Worm (Caenorhabditis elegans) whole organism, L3 larva: ENCODE data around the gene spn-4.

Source experiments
- R02D3.7 ChIP-seq: fragments of 150-350 bp; optimal IDR thresholded peaks from 2 replicates; lab custom pipeline; 2014; ENCODE audit warnings: missing biosample characterization, missing genetic modification characterization
- ZK546.5 ChIP-seq: sonication (generic microtip); optimal IDR thresholded peaks from 2 replicates; lab custom pipeline; 2017; ENCODE audit warnings: missing biosample characterization, missing genetic modification characterization
- aly-2 ChIP-seq: fragments of 150-350 bp; optimal IDR thresholded peaks from 2 replicates; lab custom pipeline; 2014; ENCODE audit warnings: missing biosample characterization, missing genetic modification characterization
- ama-1 ChIP-seq: fragments of 150-350 bp; optimal IDR thresholded peaks from 2 replicates; lab custom pipeline; 2018
- ceh-28 ChIP-seq: fragments of 150-350 bp; optimal IDR thresholded peaks from 2 replicates; lab custom pipeline; 2014; ENCODE audit warnings: missing biosample characterization, missing genetic modification reagents, missing genetic modification characterization
- ceh-82 ChIP-seq: fragments of 150-350 bp; optimal IDR thresholded peaks from 2 replicates; lab custom pipeline; 2014; ENCODE audit warnings: missing biosample characterization, missing genetic modification characterization
- ceh-9 ChIP-seq: sonication (generic microtip); optimal IDR thresholded peaks from 2 replicates; lab custom pipeline; 2018; ENCODE audit warnings: missing biosample characterization, missing genetic modification characterization
- daf-12 ChIP-seq: fragments of 150-350 bp; optimal IDR thresholded peaks from 2 replicates; lab custom pipeline; 2014; ENCODE audit warnings: missing biosample characterization, missing genetic modification reagents, missing genetic modification characterization
- egl-27 ChIP-seq: sonication (generic microtip); optimal IDR thresholded peaks from 4 replicates; lab custom pipeline; 2017; ENCODE audit warnings: missing biosample characterization, missing genetic modification reagents, missing genetic modification characterization
- egl-5 ChIP-seq: fragments of 150-350 bp; optimal IDR thresholded peaks from 2 replicates; lab custom pipeline; 2017; ENCODE audit warnings: missing biosample characterization, missing genetic modification reagents, missing genetic modification characterization, inconsistent platforms
- elt-1 ChIP-seq: fragments of 150-350 bp; optimal IDR thresholded peaks from 2 replicates; lab custom pipeline; 2014; ENCODE audit warnings: missing biosample characterization, missing genetic modification characterization
- elt-2 ChIP-seq: sonication (generic microtip); optimal IDR thresholded peaks from 2 replicates; lab custom pipeline; 2016; ENCODE audit warnings: missing genetic modification reagents, mild to moderate bottlenecking, missing genetic modification characterization, missing compliant biosample characterization
- elt-3 ChIP-seq, 3 experiments: fragments of 150-350 bp in 1 of 3; sonication (generic microtip) in 2 of 3; optimal IDR thresholded peaks; 2 replicates in 2 of 3; 4 replicates in 1 of 3; lab custom pipeline; 2014 to 2017; ENCODE audit warnings: missing biosample characterization in 3 of 3, missing genetic modification characterization in 3 of 3
- eor-1 ChIP-seq, 2 experiments: fragments of 150-350 bp; optimal IDR thresholded peaks; 2 replicates each; lab custom pipeline; 2014 to 2018; ENCODE audit warnings: missing biosample characterization in 2 of 2, missing genetic modification characterization in 2 of 2
- fkh-2 ChIP-seq: fragments of 150-350 bp; optimal IDR thresholded peaks from 2 replicates; lab custom pipeline; 2014; ENCODE audit warnings: missing biosample characterization, missing genetic modification reagents, missing genetic modification characterization
- hmg-11 ChIP-seq: sonication (generic microtip); optimal IDR thresholded peaks from 2 replicates; lab custom pipeline; 2016; ENCODE audit warnings: missing genetic modification characterization, missing compliant biosample characterization
- lin-15B ChIP-seq: fragments of 150-350 bp; optimal IDR thresholded peaks from 2 replicates; lab custom pipeline; 2014; ENCODE audit warnings: missing biosample characterization, missing genetic modification characterization
- lin-39 ChIP-seq: fragments of 150-350 bp; optimal IDR thresholded peaks from 2 replicates; lab custom pipeline; 2018; ENCODE audit warnings: missing biosample characterization, missing genetic modification reagents, missing genetic modification characterization
- mml-1 ChIP-seq: fragments of 150-350 bp; sonication (generic microtip); optimal IDR thresholded peaks from 3 replicates; lab custom pipeline; 2014; ENCODE audit warnings: missing biosample characterization, missing genetic modification characterization
- nfya-1 ChIP-seq: sonication (generic microtip); optimal IDR thresholded peaks from 2 replicates; lab custom pipeline; 2017; ENCODE audit warnings: missing genetic modification characterization, mild to moderate bottlenecking, missing compliant biosample characterization, antibody characterized with exemption, moderate library complexity; ENCODE audit not compliant: insufficient read depth
- nhr-11 ChIP-seq: fragments of 150-350 bp; optimal IDR thresholded peaks from 2 replicates; lab custom pipeline; 2014; ENCODE audit warnings: missing biosample characterization, missing genetic modification characterization
- nhr-12 ChIP-seq: fragments of 150-350 bp; optimal IDR thresholded peaks from 2 replicates; lab custom pipeline; 2014; ENCODE audit warnings: missing biosample characterization, missing genetic modification characterization
- nhr-23 ChIP-seq: fragments of 150-350 bp; optimal IDR thresholded peaks from 2 replicates; lab custom pipeline; 2014; ENCODE audit warnings: missing biosample characterization, missing genetic modification reagents, missing genetic modification characterization
- nhr-28 ChIP-seq: fragments of 150-350 bp; optimal IDR thresholded peaks from 2 replicates; lab custom pipeline; 2014; ENCODE audit warnings: missing biosample characterization, missing genetic modification characterization
- nhr-77 ChIP-seq: fragments of 150-350 bp; optimal IDR thresholded peaks from 2 replicates; lab custom pipeline; 2014; ENCODE audit warnings: missing biosample characterization, missing genetic modification characterization
- pha-4 ChIP-seq: fragments of 150-350 bp; optimal IDR thresholded peaks from 2 replicates; lab custom pipeline; 2014; ENCODE audit warnings: missing biosample characterization, missing genetic modification reagents, missing genetic modification characterization
- snpc-4 ChIP-seq: fragments of 150-350 bp; optimal IDR thresholded peaks from 2 replicates; lab custom pipeline; 2014; ENCODE audit warnings: missing biosample characterization, missing genetic modification characterization
- tbx-2 ChIP-seq: sonication (generic microtip); optimal IDR thresholded peaks from 2 replicates; lab custom pipeline; 2016; ENCODE audit warnings: mild to moderate bottlenecking, missing genetic modification characterization, missing compliant biosample characterization
- unc-62 ChIP-seq: fragments of 150-350 bp; sonication (generic microtip); optimal IDR thresholded peaks from 4 replicates; lab custom pipeline; 2014; ENCODE audit warnings: missing biosample characterization, missing genetic modification reagents, missing genetic modification characterization
- ztf-11 ChIP-seq: fragments of 150-350 bp; optimal IDR thresholded peaks from 2 replicates; lab custom pipeline; 2014; ENCODE audit warnings: missing biosample characterization, missing genetic modification characterization
- ztf-4 ChIP-seq: fragments of 150-350 bp; optimal IDR thresholded peaks from 2 replicates; lab custom pipeline; 2014; ENCODE audit warnings: missing biosample characterization, missing genetic modification characterization

spn-4 gene

ce11 chrV:6801850-6802249 lies 17.1 kb upstream of the spn-4 start, which contains the start of gene dmsr-10:
TSS of gene dmsr-10 (minus strand) at chrV:6801950.
- TF ChIP-seq ceh-82, result no peak
- TF ChIP-seq fkh-2 (tag; lab: Kevin White, UChicago), result no peak

ce11 chrV:6799564-6799963 lies 14.9 kb upstream of the spn-4 start, which contains the start of gene dmsr-9:
TSS of gene dmsr-9 (minus strand) at chrV:6799664.
- TF ChIP-seq fkh-2 (tag; lab: Kevin White, UChicago) (no peak), elt-1 (no peak), lin-15B (tag; lab: Kevin White, UChicago) (no peak), ztf-11 (no peak), nhr-77 (tag; lab: Kevin White, UChicago) (no peak), daf-12 (no peak), eor-1 (tag; optimal IDR thresholded peaks at IDR 0.05; lab: Kevin White, UChicago) (no peak)
- TF ChIP-seq, all 47 proteins: peak for 0

- TF ChIP-seq egl-5, result peak; percentile 47
- TF ChIP-seq R02D3.7, result peak; percentile 10
- TF ChIP-seq unc-62 (GFP tag; lab: Kevin White, UChicago), result no peak
- TF ChIP-seq pha-4 (tag; lab: Kevin White, UChicago), result peak; percentile 58
- no peak for TF ChIP-seq nhr-12 (tag; lab: Kevin White, UChicago)
- TF ChIP-seq snpc-4, result peak; percentile 11
- TF ChIP-seq egl-27, result no peak
- peak; percentile 88 for TF ChIP-seq hmg-11 (tag; lab: Kevin White, UChicago)
- TF ChIP-seq lin-39 (tag; lab: Kevin White, UChicago), result peak; percentile 83
- TF ChIP-seq nhr-23, result peak; percentile 65
- TF ChIP-seq elt-2 (tag; lab: Kevin White, UChicago), result peak; percentile 16
- TF ChIP-seq nfya-1 (tag; lab: Kevin White, UChicago), result peak; percentile 63
- TF ChIP-seq ztf-4 (tag; lab: Kevin White, UChicago), result no peak
These were observed 12.2 kb upstream of the spn-4 start for ce11 chrV:6796894-6797293.

ce11 chrV:6796264-6796663 lies 11.6 kb upstream of the spn-4 start:
- TF ChIP-seq nhr-12 (tag; lab: Kevin White, UChicago) (no peak), ama-1 (no peak), ceh-9 (tag; lab: Kevin White, UChicago) (no peak), egl-5 (no peak), snpc-4 (no peak), elt-2 (tag; lab: Kevin White, UChicago) (no peak), ceh-28 (tag; lab: Kevin White, UChicago) (no peak), elt-3 (tag; optimal IDR thresholded peaks at IDR 0.05; lab: Kevin White, UChicago) (no peak), eor-1 (tag; optimal IDR thresholded peaks at IDR 0.05; lab: Kevin White, UChicago) (no peak), nhr-28 (tag; lab: Kevin White, UChicago) (no peak), aly-2 (tag; lab: Kevin White, UChicago) (no peak), nhr-23 (no peak)
- TF ChIP-seq, all 47 proteins: peak for 0

ce11 chrV:6793744-6794239 lies 9.1 kb upstream of the spn-4 start, which contains the start of gene ZC404.1:
TSS of gene ZC404.1 (plus strand) at chrV:6794189.
- TF ChIP-seq nhr-12 (tag; lab: Kevin White, UChicago), result no peak
- TF ChIP-seq eor-1 (tag; optimal IDR thresholded peaks at IDR 0.05; lab: Kevin White, UChicago), result no peak
- no peak for TF ChIP-seq mml-1 (tag; lab: Kevin White, UChicago)
- TF ChIP-seq lin-39 (tag; lab: Kevin White, UChicago), result peak; percentile 28
- peak; percentile 71 for TF ChIP-seq snpc-4

ce11 chrV:6792973-6793372 lies 8.3 kb upstream of the spn-4 start:
- TF ChIP-seq fkh-2 (tag; lab: Kevin White, UChicago) (no peak), elt-1 (no peak), nhr-11 (tag; lab: Kevin White, UChicago) (no peak), ZK546.5 (tag; lab: Kevin White, UChicago) (no peak), tbx-2 (no peak), egl-27 (no peak), pha-4 (tag; lab: Kevin White, UChicago) (peak; percentile 7), mml-1 (tag; lab: Kevin White, UChicago) (no peak), R02D3.7 (no peak)
- TF ChIP-seq, all 47 proteins: peak for 1
